Fruit fly (Drosophila melanogaster) whole organism, embryonic: ENCODE data around the gene CG33090.

Experiments
- Atf3 ChIP-seq: fragments of 200-800 bp; sonication (Bioruptor generic); optimal IDR thresholded peaks from 3 replicates; lab custom pipeline; 2016; ENCODE audit warnings: missing biosample characterization, missing genetic modification characterization
- Awh ChIP-seq: fragments of 200-800 bp; sonication (Bioruptor generic); IDR thresholded peaks from 2 replicates; pipeline ENCODE4, ENCODE4 v1.3.6; 2022; ENCODE audit warnings: missing biosample characterization, missing genetic modification characterization
- Bgb ChIP-seq: fragments of 200-800 bp; sonication (Bioruptor generic); IDR thresholded peaks from 2 replicates; pipeline ENCODE4 v1.3.6; 2022; ENCODE audit warnings: missing biosample characterization, missing genetic modification characterization; ENCODE audit not compliant: partially characterized antibody
- CG10543 ChIP-seq: fragments of 200-800 bp; sonication (Bioruptor generic); optimal IDR thresholded peaks from 3 replicates; lab custom pipeline; 2017; ENCODE audit warnings: missing biosample characterization, mild to moderate bottlenecking, missing genetic modification characterization, moderate library complexity
- CG10565 ChIP-seq: fragments of 200-800 bp; sonication (Bioruptor generic); optimal IDR thresholded peaks from 3 replicates; lab custom pipeline; 2016; ENCODE audit warnings: missing biosample characterization, mild to moderate bottlenecking, missing genetic modification characterization
- CG11560 ChIP-seq: fragments of 200-800 bp; sonication (Bioruptor generic); IDR thresholded peaks from 3 replicates; pipeline ENCODE4 v1.3.6; 2022; ENCODE audit warnings: missing biosample characterization, missing genetic modification characterization
- CG12104 ChIP-seq: fragments of 200-800 bp; sonication (Bioruptor generic); optimal IDR thresholded peaks from 3 replicates; lab custom pipeline; 2016; ENCODE audit warnings: missing biosample characterization, missing genetic modification characterization
- CG12659 ChIP-seq: fragments of 200-800 bp; sonication (Bioruptor generic); optimal IDR thresholded peaks from 3 replicates; lab custom pipeline; 2017; ENCODE audit warnings: mild to moderate bottlenecking, missing biosample characterization, missing genetic modification reagents, missing genetic modification characterization
- CG14014 ChIP-seq: fragments of 200-800 bp; sonication (Bioruptor generic); IDR thresholded peaks from 2 replicates; pipeline ENCODE4 v1.3.6; 2022; ENCODE audit warnings: missing biosample characterization, missing genetic modification characterization
- CG18476 ChIP-seq: fragments of 200-800 bp; sonication (Bioruptor generic); optimal IDR thresholded peaks from 2 replicates; lab custom pipeline; 2016; ENCODE audit warnings: missing biosample characterization, mild to moderate bottlenecking, missing genetic modification characterization
- CG2120 ChIP-seq: fragments of 200-800 bp; sonication (Bioruptor generic); optimal IDR thresholded peaks from 3 replicates; lab custom pipeline; 2016; ENCODE audit warnings: missing biosample characterization, missing genetic modification characterization
- CG2202 ChIP-seq: fragments of 200-800 bp; sonication (Bioruptor generic); optimal IDR thresholded peaks from 2 replicates; lab custom pipeline; 2018; ENCODE audit warnings: missing biosample characterization, mild to moderate bottlenecking, missing genetic modification characterization
- CG32772 ChIP-seq: fragments of 200-800 bp; sonication (Bioruptor generic); IDR thresholded peaks from 2 replicates; pipeline ENCODE4 v1.3.6; 2022; ENCODE audit warnings: missing biosample characterization, missing genetic modification characterization
- CG43689 ChIP-seq: fragments of 200-800 bp; sonication (Bioruptor generic); IDR thresholded peaks from 2 replicates; pipeline ENCODE4 v1.3.6; 2022; ENCODE audit warnings: missing biosample characterization, missing genetic modification characterization
- CG6813 ChIP-seq: fragments of 200-800 bp; sonication (Bioruptor generic); optimal IDR thresholded peaks from 2 replicates; lab custom pipeline; 2017; ENCODE audit warnings: missing biosample characterization, missing genetic modification characterization, mild to moderate bottlenecking, moderate library complexity, missing genetic modification reagents
- CG8281 ChIP-seq: fragments of 200-800 bp; sonication (Bioruptor generic); optimal IDR thresholded peaks from 2 replicates; lab custom pipeline; 2018; ENCODE audit warnings: missing biosample characterization, mild to moderate bottlenecking, missing genetic modification characterization, moderate library complexity
- CG8478 ChIP-seq: fragments of >200 bp; optimal IDR thresholded peaks from 2 replicates; lab custom pipeline; 2018
- CG8924 ChIP-seq: fragments of 200-800 bp; optimal IDR thresholded peaks from 3 replicates; lab custom pipeline; 2019; ENCODE audit warnings: missing biosample characterization, mild to moderate bottlenecking, missing genetic modification characterization, moderate library complexity
- CG8944 ChIP-seq: fragments of 200-800 bp; sonication (Bioruptor generic); optimal IDR thresholded peaks from 3 replicates; lab custom pipeline; 2016; ENCODE audit warnings: missing biosample characterization, missing genetic modification characterization
- CG9727 ChIP-seq: fragments of 200-800 bp; sonication (Bioruptor generic); optimal IDR thresholded peaks from 3 replicates; lab custom pipeline; 2017; ENCODE audit warnings: missing biosample characterization, mild to moderate bottlenecking, missing genetic modification characterization
- D19B ChIP-seq: fragments of 200-800 bp; sonication (Bioruptor generic); optimal IDR thresholded peaks from 2 replicates; lab custom pipeline; 2017; ENCODE audit warnings: missing biosample characterization, mild to moderate bottlenecking, missing genetic modification characterization
- Dbx ChIP-seq: fragments of 200-800 bp; sonication (Bioruptor generic); IDR thresholded peaks from 3 replicates; pipeline ENCODE4 v1.3.6; 2022; ENCODE audit warnings: missing biosample characterization, missing genetic modification characterization
- E2f2 ChIP-seq: fragments of 200-800 bp; sonication (Bioruptor generic); IDR thresholded peaks from 2 replicates; pipeline ENCODE4 v1.3.6; 2022; ENCODE audit warnings: missing biosample characterization, missing genetic modification characterization
- Ets97D ChIP-seq: fragments of 200-800 bp; sonication (Bioruptor generic); optimal IDR thresholded peaks from 3 replicates; lab custom pipeline; 2016; ENCODE audit warnings: missing biosample characterization, missing genetic modification characterization
- Gsc ChIP-seq: fragments of 200-800 bp; sonication (Bioruptor generic); IDR thresholded peaks from 2 replicates; pipeline ENCODE4 v1.3.6; 2022; ENCODE audit warnings: missing biosample characterization, missing genetic modification characterization
- Gug ChIP-seq: fragments of 200-800 bp; sonication (Bioruptor generic); IDR thresholded peaks from 4 replicates; pipeline ENCODE4 v1.3.6; 2022; ENCODE audit warnings: missing biosample characterization, missing genetic modification characterization
- Hmr ChIP-seq: fragments of 200-800 bp; sonication (Bioruptor generic); optimal IDR thresholded peaks from 3 replicates; lab custom pipeline; 2017; ENCODE audit warnings: mild to moderate bottlenecking, missing biosample characterization, missing genetic modification reagents, missing genetic modification characterization
- Kr ChIP-seq: fragments of 200-800 bp; sonication (Bioruptor generic); optimal IDR thresholded peaks from 2 replicates; lab custom pipeline; 2017; ENCODE audit warnings: missing biosample characterization, mild to moderate bottlenecking, missing genetic modification characterization
- Oaz ChIP-seq: fragments of 200-800 bp; sonication (Bioruptor generic); IDR thresholded peaks from 2 replicates; pipeline ENCODE4 v1.3.6; 2022; ENCODE audit warnings: missing biosample characterization, missing genetic modification characterization
- Sry-β ChIP-seq: fragments of 200-800 bp; sonication (Bioruptor generic); optimal IDR thresholded peaks from 2 replicates; lab custom pipeline; 2018; ENCODE audit warnings: missing biosample characterization, mild to moderate bottlenecking, missing genetic modification characterization, moderate library complexity
- Trl ChIP-seq, 3 experiments: fragments of >200 bp in 2 of 3; fragments of 200-800 bp in 1 of 3; sonication (Bioruptor generic) in 1 of 3; optimal IDR thresholded peaks; 2 replicates in 1 of 3; 3 replicates in 2 of 3; lab custom pipeline; 2016 to 2017; ENCODE audit warnings: missing biosample characterization in 1 of 3, missing genetic modification characterization in 1 of 3
- ap ChIP-seq: fragments of 200-800 bp; sonication (Bioruptor generic); IDR thresholded peaks from 2 replicates; pipeline ENCODE4 v1.3.6; 2022; ENCODE audit warnings: missing biosample characterization, missing genetic modification characterization
- br ChIP-seq: fragments of >200 bp; optimal IDR thresholded peaks from 2 replicates; lab custom pipeline; 2017
- ci ChIP-seq: fragments of 200-800 bp; sonication (Bioruptor generic); IDR thresholded peaks from 3 replicates; pipeline ENCODE4 v1.3.6; 2022; ENCODE audit warnings: missing biosample characterization, missing genetic modification characterization
- crc ChIP-seq: fragments of 200-800 bp; sonication (Bioruptor generic); optimal IDR thresholded peaks from 2 replicates; lab custom pipeline; 2016; ENCODE audit warnings: missing biosample characterization, missing genetic modification characterization
- dm ChIP-seq: fragments of 200-800 bp; sonication (Bioruptor generic); optimal IDR thresholded peaks from 3 replicates; lab custom pipeline; 2016; ENCODE audit warnings: missing biosample characterization, missing genetic modification characterization
- en ChIP-seq: fragments of 200-800 bp; sonication (Bioruptor generic); optimal IDR thresholded peaks from 2 replicates; lab custom pipeline; 2016; ENCODE audit warnings: missing biosample characterization, missing genetic modification characterization
- fd96Cb ChIP-seq: fragments of 200-800 bp; sonication (Bioruptor generic); optimal IDR thresholded peaks from 2 replicates; lab custom pipeline; 2018; ENCODE audit warnings: missing biosample characterization, mild to moderate bottlenecking, missing genetic modification characterization, moderate library complexity
- gem ChIP-seq: fragments of 200-800 bp; sonication (Bioruptor generic); optimal IDR thresholded peaks from 2 replicates; lab custom pipeline; 2019; ENCODE audit warnings: missing biosample characterization, mild to moderate bottlenecking, missing genetic modification characterization, moderate library complexity
- mam ChIP-seq: fragments of 200-800 bp; sonication (Bioruptor generic); optimal IDR thresholded peaks from 3 replicates; lab custom pipeline; 2016; ENCODE audit warnings: missing biosample characterization, missing genetic modification characterization
- nmo ChIP-seq: fragments of 200-800 bp; sonication (Bioruptor generic); optimal IDR thresholded peaks from 2 replicates; lab custom pipeline; 2018; ENCODE audit warnings: missing biosample characterization, mild to moderate bottlenecking, missing genetic modification characterization, moderate library complexity
- org-1 ChIP-seq: fragments of 200-800 bp; sonication (Bioruptor generic); optimal IDR thresholded peaks from 2 replicates; lab custom pipeline; 2017; ENCODE audit warnings: missing biosample characterization, missing genetic modification characterization
- pzg ChIP-seq: fragments of 200-800 bp; sonication (Bioruptor generic); optimal IDR thresholded peaks from 3 replicates; lab custom pipeline; 2018; ENCODE audit warnings: missing biosample characterization, mild to moderate bottlenecking, missing genetic modification characterization, moderate library complexity
- repo ChIP-seq: fragments of 200-800 bp; sonication (Bioruptor generic); optimal IDR thresholded peaks from 2 replicates; lab custom pipeline; 2016; ENCODE audit warnings: missing biosample characterization, missing genetic modification characterization
- scrt ChIP-seq: fragments of 200-800 bp; sonication (Bioruptor generic); optimal IDR thresholded peaks from 2 replicates; lab custom pipeline; 2018; ENCODE audit warnings: missing biosample characterization, mild to moderate bottlenecking, missing genetic modification characterization, moderate library complexity
- seq ChIP-seq: fragments of 200-800 bp; sonication (Bioruptor generic); IDR thresholded peaks from 2 replicates; pipeline ENCODE4 v1.3.6; 2022; ENCODE audit warnings: missing biosample characterization, missing genetic modification characterization
- shn ChIP-seq: fragments of 200-800 bp; sonication (Bioruptor generic); optimal IDR thresholded peaks from 3 replicates; lab custom pipeline; 2016; ENCODE audit warnings: missing biosample characterization, missing genetic modification characterization
- slou ChIP-seq: fragments of 200-800 bp; sonication (Bioruptor generic); optimal IDR thresholded peaks from 3 replicates; lab custom pipeline; 2016; ENCODE audit warnings: missing biosample characterization, missing genetic modification characterization
- ttk ChIP-seq: fragments of 200-800 bp; sonication (Bioruptor generic); IDR thresholded peaks from 2 replicates; pipeline ENCODE4 v2.1.2; 2022; ENCODE audit warnings: missing biosample characterization, missing genetic modification characterization
- tup ChIP-seq: fragments of 200-800 bp; sonication (Bioruptor generic); optimal IDR thresholded peaks from 2 replicates; lab custom pipeline; 2016; ENCODE audit warnings: missing biosample characterization, mild to moderate bottlenecking, missing genetic modification characterization, moderate library complexity

Gene CG33090

dm6 chr2L:14355033-14355851 lies 21.3 kb downstream of the CG33090 start, which contains the start of gene Rab14 (continued):
- peak; percentile 65 for TF ChIP-seq ap
- TF ChIP-seq Sry-β, result peak; percentile 43
- peak; percentile 91 for TF ChIP-seq ci (GFP tag; lab: Robert Waterston, UW)
- peak; percentile 78 for TF ChIP-seq CG6813 (GFP tag; lab: Kevin White, UChicago)
- peak; percentile 79 for TF ChIP-seq mam (GFP tag; lab: Kevin White, UChicago)
- peak; percentile 49 for TF ChIP-seq CG32772 (GFP tag; lab: Robert Waterston, UW)
- TF ChIP-seq Trl (optimal IDR thresholded peaks at IDR 0.05; lab: Kevin White, UChicago), result peak in 1 of 2 experiments; percentile 66
- TF ChIP-seq Trl (GFP tag; optimal IDR thresholded peaks at IDR 0.05; lab: Kevin White, UChicago), result peak; percentile 72
- peak; percentile 76 for TF ChIP-seq CG12659 (GFP tag; lab: Kevin White, UChicago)
- peak; percentile 57 for TF ChIP-seq scrt (GFP tag; lab: Kevin White, UChicago)
- TF ChIP-seq Dbx (GFP tag; lab: Robert Waterston, UW), result peak; percentile 80
- peak; percentile 91 for TF ChIP-seq Bgb (GFP tag; lab: Robert Waterston, UW)
- peak; percentile 73 for TF ChIP-seq slou (GFP tag; lab: Kevin White, UChicago)
- TF ChIP-seq CG10565, result no peak
- TF ChIP-seq dm (GFP tag; lab: Kevin White, UChicago), result peak; percentile 97
- peak; percentile 71 for TF ChIP-seq CG43689 (GFP tag; lab: Robert Waterston, UW)
- peak; percentile 88 for TF ChIP-seq CG8924 (tag; lab: Kevin White, UChicago)
- peak; percentile 91 for TF ChIP-seq ttk (GFP tag; lab: Robert Waterston, UW)
- peak; percentile 83 for TF ChIP-seq Awh (GFP tag; lab: Robert Waterston, UW)
- peak; percentile 82 for TF ChIP-seq seq (GFP tag; lab: Robert Waterston, UW)
- peak; percentile 73 for TF ChIP-seq CG9727 (GFP tag; lab: Kevin White, UChicago)
- TF ChIP-seq crc (GFP tag; lab: Kevin White, UChicago), result no peak
- TF ChIP-seq CG18476, result peak; percentile 61
- peak; percentile 89 for TF ChIP-seq Hmr (GFP tag; lab: Kevin White, UChicago)
- TF ChIP-seq gem, result peak; percentile 91
- TF ChIP-seq Gsc (GFP tag; lab: Robert Waterston, UW), result no peak
- TF ChIP-seq CG2120 (GFP tag; lab: Kevin White, UChicago), result peak; percentile 89
- no peak for TF ChIP-seq br (lab: Kevin White, UChicago)
- peak; percentile 66 for TF ChIP-seq CG12104 (GFP tag; lab: Kevin White, UChicago)
- TF ChIP-seq pzg (GFP tag; lab: Kevin White, UChicago), result peak; percentile 95
- peak; percentile 70 for TF ChIP-seq Atf3 (GFP tag; lab: Kevin White, UChicago)
- peak; percentile 61 for TF ChIP-seq nmo
- peak; percentile 59 for TF ChIP-seq Oaz (GFP tag; lab: Robert Waterston, UW)
- TF ChIP-seq org-1 (GFP tag; lab: Kevin White, UChicago), result peak; percentile 63
- TF ChIP-seq tup (GFP tag; lab: Kevin White, UChicago), result peak; percentile 68
- peak; percentile 89 for TF ChIP-seq CG14014 (GFP tag; lab: Robert Waterston, UW)
- TF ChIP-seq CG8478, result peak; percentile 74
- TF ChIP-seq CG2202, result peak; percentile 66
- peak; percentile 69 for TF ChIP-seq Ets97D (GFP tag; lab: Kevin White, UChicago)
- TF ChIP-seq E2f2, result peak; percentile 46
- TF ChIP-seq repo (GFP tag; lab: Kevin White, UChicago), result peak; percentile 50
- no peak for TF ChIP-seq CG11560 (tag; lab: Robert Waterston, UW)
- peak; percentile 67 for TF ChIP-seq CG8944 (GFP tag; lab: Kevin White, UChicago)
- peak; percentile 46 for TF ChIP-seq CG8281 (tag; lab: Kevin White, UChicago)
- peak; percentile 59 for TF ChIP-seq en
- TF ChIP-seq Kr, result peak; percentile 35
- peak; percentile 60 for TF ChIP-seq shn (GFP tag; lab: Kevin White, UChicago)
- peak; percentile 65 for TF ChIP-seq CG10543 (GFP tag; lab: Kevin White, UChicago)
- TF ChIP-seq D19B (GFP tag; lab: Kevin White, UChicago), result peak; percentile 89
- peak; percentile 70 for TF ChIP-seq fd96Cb
- TF ChIP-seq Gug, result peak; percentile 76; the same call in 3 of the 4 replicates
